Fruit fly (Drosophila melanogaster) whole organism, embryonic: ENCODE results near the gene CaMKI.
A peak's percentile ranks its signal among the peaks of the same experiment; 100 is the strongest.

ENCODE experiments used
- Atf3 ChIP-seq: fragments of 200-800 bp; sonication (Bioruptor generic); optimal IDR thresholded peaks from 3 replicates; lab custom pipeline; 2016; ENCODE audit warnings: missing biosample characterization, missing genetic modification characterization
- Atf6 ChIP-seq: fragments of 200-800 bp; sonication (Bioruptor generic); IDR thresholded peaks from 2 replicates; pipeline ENCODE4 v1.3.6; 2022; ENCODE audit warnings: missing biosample characterization, missing genetic modification characterization
- CG11695 ChIP-seq: fragments of 200-800 bp; sonication (Bioruptor generic); IDR thresholded peaks from 3 replicates; pipeline ENCODE4 v1.3.6; 2022; ENCODE audit warnings: missing biosample characterization, missing genetic modification characterization
- CG11696 ChIP-seq: fragments of 200-800 bp; sonication (Bioruptor generic); IDR thresholded peaks from 2 replicates; pipeline ENCODE4 v1.3.6; 2022; ENCODE audit warnings: missing biosample characterization, missing genetic modification characterization
- CG14050 ChIP-seq: fragments of 200-800 bp; sonication (Bioruptor generic); IDR thresholded peaks from 3 replicates; pipeline ENCODE4 v1.3.6; 2022; ENCODE audit warnings: missing biosample characterization, missing genetic modification characterization
- CG17612 ChIP-seq: fragments of 200-800 bp; sonication (Bioruptor generic); IDR thresholded peaks from 2 replicates; pipeline ENCODE4 v1.3.6; 2022; ENCODE audit warnings: missing biosample characterization, missing genetic modification characterization
- CG18262 ChIP-seq: fragments of 200-800 bp; optimal IDR thresholded peaks from 3 replicates; lab custom pipeline; 2019; ENCODE audit warnings: missing biosample characterization, mild to moderate bottlenecking, missing genetic modification characterization, moderate library complexity
- CG2199 ChIP-seq: fragments of 200-800 bp; sonication (Bioruptor generic); IDR thresholded peaks from 3 replicates; pipeline ENCODE4 v1.3.6; 2022; ENCODE audit warnings: missing biosample characterization, missing genetic modification characterization
- CG2712 ChIP-seq: fragments of 200-800 bp; optimal IDR thresholded peaks from 3 replicates; lab custom pipeline; 2019; ENCODE audit warnings: missing biosample characterization, mild to moderate bottlenecking, missing genetic modification characterization, moderate library complexity
- CG30020 ChIP-seq: fragments of 200-800 bp; optimal IDR thresholded peaks from 2 replicates; lab custom pipeline; 2019; ENCODE audit warnings: missing biosample characterization, mild to moderate bottlenecking, missing genetic modification characterization, moderate library complexity
- CG30403 ChIP-seq: fragments of 200-800 bp; sonication (Bioruptor generic); optimal IDR thresholded peaks from 3 replicates; lab custom pipeline; 2016; ENCODE audit warnings: missing biosample characterization, missing genetic modification characterization
- CG7357 ChIP-seq: fragments of 200-800 bp; sonication (Bioruptor generic); IDR thresholded peaks from 3 replicates; pipeline ENCODE4 v1.3.6; 2022; ENCODE audit warnings: missing biosample characterization, missing genetic modification characterization
- CG7556 ChIP-seq: fragments of 200-800 bp; sonication (Bioruptor generic); optimal IDR thresholded peaks from 2 replicates; lab custom pipeline; 2017; ENCODE audit warnings: missing biosample characterization, mild to moderate bottlenecking, missing genetic modification characterization
- CG7839 ChIP-seq: fragments of 200-800 bp; sonication (Bioruptor generic); optimal IDR thresholded peaks from 3 replicates; lab custom pipeline; 2018; ENCODE audit warnings: missing biosample characterization, mild to moderate bottlenecking, missing genetic modification characterization, moderate library complexity
- CG9932 ChIP-seq: fragments of 200-800 bp; sonication (Bioruptor generic); IDR thresholded peaks from 2 replicates; pipeline ENCODE4 v1.3.6; 2022; ENCODE audit warnings: missing biosample characterization, missing genetic modification characterization
- D19A ChIP-seq: fragments of 200-800 bp; optimal IDR thresholded peaks from 3 replicates; lab custom pipeline; 2019; ENCODE audit warnings: missing biosample characterization, mild to moderate bottlenecking, missing genetic modification characterization, moderate library complexity
- E2f1 ChIP-seq: fragments of 200-800 bp; sonication (Bioruptor generic); IDR thresholded peaks from 2 replicates; pipeline ENCODE4 v1.3.6; 2022; ENCODE audit warnings: missing biosample characterization, missing genetic modification characterization
- E2f2 ChIP-seq: fragments of 200-800 bp; sonication (Bioruptor generic); IDR thresholded peaks from 2 replicates; pipeline ENCODE4 v1.3.6; 2022; ENCODE audit warnings: missing biosample characterization, missing genetic modification characterization
- Gug ChIP-seq: fragments of 200-800 bp; sonication (Bioruptor generic); IDR thresholded peaks from 4 replicates; pipeline ENCODE4 v1.3.6; 2022; ENCODE audit warnings: missing biosample characterization, missing genetic modification characterization
- Hr3 ChIP-seq: fragments of 200-800 bp; sonication (Bioruptor generic); optimal IDR thresholded peaks from 3 replicates; lab custom pipeline; 2016; ENCODE audit warnings: missing biosample characterization, missing genetic modification characterization
- Opbp ChIP-seq: fragments of 200-800 bp; sonication (Bioruptor generic); IDR thresholded peaks from 3 replicates; pipeline ENCODE4 v1.3.6; 2022; ENCODE audit warnings: missing biosample characterization, missing genetic modification characterization; ENCODE audit not compliant: partially characterized antibody
- Sox100B ChIP-seq: fragments of 200-800 bp; sonication (Bioruptor generic); optimal IDR thresholded peaks from 3 replicates; lab custom pipeline; 2018; ENCODE audit warnings: missing biosample characterization, mild to moderate bottlenecking, missing genetic modification characterization
- Xbp1 ChIP-seq: fragments of 200-800 bp; sonication (Bioruptor generic); optimal IDR thresholded peaks from 3 replicates; lab custom pipeline; 2016; ENCODE audit warnings: missing biosample characterization, mild to moderate bottlenecking, missing genetic modification characterization
- Xrp1 ChIP-seq: fragments of 200-800 bp; sonication (Bioruptor generic); IDR thresholded peaks from 2 replicates; pipeline ENCODE4 v1.3.6; 2022; ENCODE audit warnings: missing biosample characterization, missing genetic modification characterization
- btn ChIP-seq: fragments of 200-800 bp; sonication (Bioruptor generic); optimal IDR thresholded peaks from 2 replicates; lab custom pipeline; 2016; ENCODE audit warnings: missing biosample characterization, missing genetic modification characterization
- cas ChIP-seq: fragments of 200-800 bp; sonication (Bioruptor generic); IDR thresholded peaks from 2 replicates; pipeline ENCODE4 v1.3.6; 2022; ENCODE audit warnings: missing biosample characterization, missing genetic modification characterization
- en ChIP-seq: fragments of 200-800 bp; sonication (Bioruptor generic); optimal IDR thresholded peaks from 2 replicates; lab custom pipeline; 2016; ENCODE audit warnings: missing biosample characterization, missing genetic modification characterization
- fd96Cb ChIP-seq: fragments of 200-800 bp; sonication (Bioruptor generic); optimal IDR thresholded peaks from 2 replicates; lab custom pipeline; 2018; ENCODE audit warnings: missing biosample characterization, mild to moderate bottlenecking, missing genetic modification characterization, moderate library complexity
- gfzf ChIP-seq: fragments of 200-800 bp; sonication (Bioruptor generic); optimal IDR thresholded peaks from 2 replicates; lab custom pipeline; 2016; ENCODE audit warnings: missing biosample characterization, mild to moderate bottlenecking, missing genetic modification characterization, moderate library complexity
- grau ChIP-seq: fragments of 200-800 bp; optimal IDR thresholded peaks from 3 replicates; lab custom pipeline; 2019; ENCODE audit warnings: missing biosample characterization, mild to moderate bottlenecking, missing genetic modification characterization, moderate library complexity
- her ChIP-seq: fragments of 200-800 bp; sonication (Bioruptor generic); optimal IDR thresholded peaks from 2 replicates; lab custom pipeline; 2016; ENCODE audit warnings: missing biosample characterization, missing genetic modification characterization
- hkb ChIP-seq, 2 experiments: fragments of 200-800 bp in 1 of 2; fragments of >200 bp in 1 of 2; sonication (Bioruptor generic) in 1 of 2; IDR thresholded peaks in 1 of 2; optimal IDR thresholded peaks in 1 of 2; 2 replicates each; pipeline versions ENCODE4 v1.3.6 to Lab custom; 2017 to 2022; ENCODE audit warnings: missing biosample characterization in 1 of 2, missing genetic modification characterization in 1 of 2
- hth ChIP-seq: fragments of >200 bp; optimal IDR thresholded peaks from 2 replicates; lab custom pipeline; 2017; ENCODE audit warnings: inconsistent platforms
- lbe ChIP-seq: fragments of 200-800 bp; sonication (Bioruptor generic); optimal IDR thresholded peaks from 2 replicates; lab custom pipeline; 2016; ENCODE audit warnings: missing biosample characterization, mild to moderate bottlenecking, missing genetic modification characterization
- org-1 ChIP-seq: fragments of 200-800 bp; sonication (Bioruptor generic); optimal IDR thresholded peaks from 2 replicates; lab custom pipeline; 2017; ENCODE audit warnings: missing biosample characterization, missing genetic modification characterization
- row ChIP-seq: fragments of 200-800 bp; sonication (Bioruptor generic); IDR thresholded peaks from 3 replicates; pipeline ENCODE4 v1.3.6; 2022; ENCODE audit warnings: missing biosample characterization, missing genetic modification characterization
- seq ChIP-seq: fragments of 200-800 bp; sonication (Bioruptor generic); IDR thresholded peaks from 2 replicates; pipeline ENCODE4 v1.3.6; 2022; ENCODE audit warnings: missing biosample characterization, missing genetic modification characterization
- so ChIP-seq: fragments of 200-800 bp; sonication (Bioruptor generic); IDR thresholded peaks from 3 replicates; pipeline ENCODE4 v1.3.6; 2022; ENCODE audit warnings: missing biosample characterization, missing genetic modification characterization
- sqz ChIP-seq: fragments of 200-800 bp; sonication (Bioruptor generic); optimal IDR thresholded peaks from 3 replicates; lab custom pipeline; 2018; ENCODE audit warnings: missing biosample characterization, mild to moderate bottlenecking, missing genetic modification characterization
- stc ChIP-seq: fragments of 200-800 bp; sonication (Bioruptor generic); IDR thresholded peaks from 2 replicates; pipeline ENCODE4 v1.3.6; 2022; ENCODE audit warnings: missing biosample characterization, missing genetic modification characterization
- tna ChIP-seq: fragments of 200-800 bp; sonication (Bioruptor generic); IDR thresholded peaks from 2 replicates; pipeline ENCODE4 v1.3.6; 2022; ENCODE audit warnings: missing biosample characterization, missing genetic modification characterization; ENCODE audit not compliant: partially characterized antibody
- yki ChIP-seq: fragments of >200 bp; optimal IDR thresholded peaks from 3 replicates; lab custom pipeline; 2018

The CaMKI gene

DNA sequence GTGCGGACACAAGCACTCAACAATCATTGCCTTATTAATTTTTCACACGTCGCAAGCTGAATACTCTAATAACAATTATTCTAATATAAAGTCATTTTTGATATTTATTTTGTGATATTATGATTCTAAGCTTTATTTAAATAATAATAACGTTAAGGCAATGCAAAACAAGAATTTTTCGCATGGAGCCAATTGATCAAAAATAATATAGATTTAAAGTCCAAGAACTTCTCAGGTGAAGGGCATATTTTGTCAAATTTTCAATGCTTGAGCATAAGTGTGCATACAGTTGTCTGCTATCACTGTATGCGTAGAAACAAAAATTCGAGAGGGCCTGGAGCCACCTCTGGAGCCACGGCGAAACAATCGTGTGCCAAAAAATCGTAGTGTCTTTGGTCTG is 10.9 kb upstream of the CaMKI start (continued):
- TF ChIP-seq CG9932 (GFP tag; lab: Robert Waterston, UW) (no peak), seq (GFP tag; lab: Robert Waterston, UW) (0 out of 2 replicates have a peak, but pooled peaks have one; percentile 45), grau (tag; lab: Kevin White, UChicago) (no peak), Atf3 (GFP tag; lab: Kevin White, UChicago) (no peak), Sox100B (GFP tag; lab: Kevin White, UChicago) (peak; percentile 1), CG14050 (GFP tag; lab: Robert Waterston, UW) (0 out of 3 replicates have a peak, but pooled peaks have one; percentile 10), fd96Cb (tag; lab: Kevin White, UChicago) (peak; percentile 20), stc (GFP tag; lab: Robert Waterston, UW) (peak; percentile 63), CG2712 (tag; lab: Kevin White, UChicago) (peak; percentile 18), row (GFP tag; lab: Robert Waterston, UW) (peak; percentile 85), hth (lab: Kevin White, UChicago) (no peak), CG17612 (GFP tag; lab: Robert Waterston, UW) (no peak), sqz (GFP tag; lab: Kevin White, UChicago) (no peak), Hr3 (GFP tag; lab: Kevin White, UChicago) (no peak), CG7357 (GFP tag; lab: Robert Waterston, UW) (0 out of 3 replicates have a peak, but pooled peaks have one; percentile 16), CG7839 (tag; lab: Kevin White, UChicago) (no peak), CG30403 (peak; percentile 10), hkb (optimal IDR thresholded peaks at IDR 0.05; lab: Kevin White, UChicago) (no peak), hkb (GFP tag; IDR thresholded peaks at IDR 0.05; lab: Robert Waterston, UW) (peak; percentile 36; the same call in 1 of the 2 replicates), btn (GFP tag; lab: Kevin White, UChicago) (no peak), tna (no peak), CG18262 (tag; lab: Kevin White, UChicago) (peak; percentile 29), org-1 (GFP tag; lab: Kevin White, UChicago) (peak; percentile 7), CG2199 (GFP tag; lab: Robert Waterston, UW) (0 out of 3 replicates have a peak, but pooled peaks have one; percentile 56), Opbp (no peak), CG11696 (GFP tag; lab: Robert Waterston, UW) (0 out of 2 replicates have a peak, but pooled peaks have one; percentile 12), cas (GFP tag; lab: Robert Waterston, UW) (no peak), so (GFP tag; lab: Robert Waterston, UW) (no peak), E2f1 (GFP tag; lab: Robert Waterston, UW) (0 out of 2 replicates have a peak, but pooled peaks have one; percentile 32), CG7556 (GFP tag; lab: Kevin White, UChicago) (no peak), Atf6 (peak; percentile 54; the same call in 1 of the 2 replicates), D19A (peak; percentile 97), CG30020 (tag; lab: Kevin White, UChicago) (no peak), Xrp1 (peak; percentile 67; the same call in 1 of the 2 replicates), yki (lab: Kevin White, UChicago) (no peak), CG11695 (GFP tag; lab: Robert Waterston, UW) (peak; percentile 59; the same call in 1 of the 3 replicates), her (no peak), Xbp1 (GFP tag; lab: Kevin White, UChicago) (peak; percentile 5), Gug (GFP tag; lab: Robert Waterston, UW) (0 out of 4 replicates have a peak, but pooled peaks have one; percentile 9), gfzf (GFP tag; lab: Kevin White, UChicago) (no peak), en (GFP tag; lab: Kevin White, UChicago) (no peak), lbe (no peak), E2f2 (no peak)
